Fruit fly (Drosophila melanogaster) Kc167 (cell line): ENCODE measurements around the gene CG10958.

Experiments used
- Myc ChIP-seq: fragments of >200 bp; optimal IDR thresholded peaks from 2 replicates; lab custom pipeline; 2017; ENCODE audit warnings: missing external identifiers
- Sin3A ChIP-seq: fragments of >200 bp; optimal IDR thresholded peaks from 2 replicates; lab custom pipeline; 2018; ENCODE audit warnings: missing external identifiers
- h ChIP-seq: fragments of >200 bp; optimal IDR thresholded peaks from 3 replicates; lab custom pipeline; 2018; ENCODE audit warnings: missing external identifiers
- insv ChIP-seq: fragments of >200 bp; optimal IDR thresholded peaks from 3 replicates; lab custom pipeline; 2018; ENCODE audit warnings: missing external identifiers
- psq ChIP-seq: fragments of >200 bp; optimal IDR thresholded peaks from 2 replicates; lab custom pipeline; 2017; ENCODE audit warnings: missing external identifiers
- ttk ChIP-seq: sonication (Bioruptor generic); optimal IDR thresholded peaks from 2 replicates; lab custom pipeline; 2017; ENCODE audit warnings: missing external identifiers

dm6 chrX:8092075-8092682 lies 39.9 kb upstream of the CG10958 start:
- TF ChIP-seq Myc (lab: Kevin White, UChicago) (no peak), Sin3A (no peak), insv (no peak), ttk (lab: Kevin White, UChicago) (no peak), psq (no peak), h (lab: Kevin White, UChicago) (no peak)
